Fruit fly (Drosophila melanogaster) Kc167 (cell line): ENCODE results near the gene CG15643.

Source experiments
- Myc ChIP-seq: fragments of >200 bp; optimal IDR thresholded peaks from 2 replicates; lab custom pipeline; 2017; ENCODE audit warnings: missing external identifiers
- Sin3A ChIP-seq: fragments of >200 bp; optimal IDR thresholded peaks from 2 replicates; lab custom pipeline; 2018; ENCODE audit warnings: missing external identifiers
- h ChIP-seq: fragments of >200 bp; optimal IDR thresholded peaks from 3 replicates; lab custom pipeline; 2018; ENCODE audit warnings: missing external identifiers
- insv ChIP-seq: fragments of >200 bp; optimal IDR thresholded peaks from 3 replicates; lab custom pipeline; 2018; ENCODE audit warnings: missing external identifiers
- psq ChIP-seq: fragments of >200 bp; optimal IDR thresholded peaks from 2 replicates; lab custom pipeline; 2017; ENCODE audit warnings: missing external identifiers
- ttk ChIP-seq: sonication (Bioruptor generic); optimal IDR thresholded peaks from 2 replicates; lab custom pipeline; 2017; ENCODE audit warnings: missing external identifiers

Gene CG15643

DNA sequence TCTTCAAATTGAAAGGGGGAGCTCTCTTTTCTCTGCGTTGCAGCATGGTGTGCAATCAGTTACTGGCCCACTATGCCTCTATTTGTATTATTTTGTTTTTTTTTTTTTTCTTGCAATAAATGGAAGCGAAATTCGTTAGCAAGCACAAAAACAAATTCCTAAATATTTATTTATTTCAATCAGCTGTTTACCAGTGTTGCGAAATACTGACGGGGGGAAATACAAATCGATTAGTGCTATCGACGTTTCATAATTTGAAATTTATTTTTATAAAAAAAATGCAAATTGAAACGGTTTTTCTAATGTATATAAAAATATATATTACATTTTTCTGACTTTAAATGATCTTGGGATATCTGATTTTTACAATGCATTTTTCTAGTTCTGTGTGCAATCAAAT, at the start of gene CG15643:
CG15643 (minus strand) TSS at position 211 of the 400 bp plus-strand sequence.
- TF ChIP-seq h (lab: Kevin White, UChicago) (no peak), Myc (no peak), insv (lab: Kevin White, UChicago) (no peak), Sin3A (lab: Kevin White, UChicago) (no peak), psq (no peak), ttk (lab: Kevin White, UChicago) (no peak)

dm6 chrX:15620439-15621227, 48.7 kb upstream of the CG15643 start:
- TF ChIP-seq psq (no peak), h (lab: Kevin White, UChicago) (no peak), Myc (no peak), insv (lab: Kevin White, UChicago) (no peak), ttk (lab: Kevin White, UChicago) (no peak), Sin3A (lab: Kevin White, UChicago) (no peak)

DNA sequence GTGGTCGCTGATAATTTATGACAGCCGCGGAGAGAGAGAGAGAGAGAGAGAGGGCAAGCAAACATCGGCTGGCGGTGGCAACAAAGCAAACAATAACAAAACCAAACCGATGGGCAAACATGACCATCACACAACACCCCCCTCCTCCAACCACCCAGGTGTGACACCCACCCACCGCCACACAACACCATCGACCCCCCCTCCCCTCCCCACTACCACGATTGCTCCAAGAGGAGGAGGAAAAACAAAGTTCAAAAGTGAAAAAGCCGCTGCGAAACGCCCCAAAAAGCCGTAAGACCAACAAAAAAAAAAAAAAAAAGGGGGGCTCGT, 47.6 kb upstream of the CG15643 start:
- TF ChIP-seq ttk (lab: Kevin White, UChicago) = no peak
- no peak for TF ChIP-seq h (lab: Kevin White, UChicago)
- no peak for TF ChIP-seq insv (lab: Kevin White, UChicago)
- TF ChIP-seq psq = no peak

- TF ChIP-seq psq = no peak
- no peak for TF ChIP-seq h (lab: Kevin White, UChicago)
- no peak for TF ChIP-seq Myc
- TF ChIP-seq insv (lab: Kevin White, UChicago) = no peak
- TF ChIP-seq ttk (lab: Kevin White, UChicago) = no peak
- no peak for TF ChIP-seq Sin3A (lab: Kevin White, UChicago)
These were observed 47.1 kb upstream of the CG15643 start for dm6 chrX:15618953-15619630.

dm6 chrX:15617916-15618315, 46.0 kb upstream of the CG15643 start:
- TF ChIP-seq Sin3A (lab: Kevin White, UChicago) = no peak
- no peak for TF ChIP-seq Myc
- no peak for TF ChIP-seq h (lab: Kevin White, UChicago)
- no peak for TF ChIP-seq ttk (lab: Kevin White, UChicago)
- TF ChIP-seq insv (lab: Kevin White, UChicago) = no peak

DNA sequence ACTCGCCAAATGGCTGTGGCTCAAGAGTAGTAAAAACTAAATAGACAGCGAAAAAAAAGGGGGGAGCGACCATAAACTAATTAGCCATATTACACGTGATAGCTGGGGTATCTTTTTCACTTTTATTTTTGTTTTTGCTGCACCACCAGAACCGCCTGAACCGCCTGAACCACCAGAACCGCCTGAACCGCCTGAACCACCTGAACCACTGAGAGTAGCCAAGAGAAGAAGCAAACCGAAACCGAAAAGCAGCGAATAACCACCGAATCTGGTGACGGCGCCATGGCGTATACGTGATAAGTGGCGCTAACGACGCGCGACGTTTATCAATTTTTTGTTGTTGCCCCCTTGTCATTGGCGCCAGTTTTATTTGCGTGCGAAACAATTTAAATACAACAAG, 44.6 kb upstream of the CG15643 start:
- TF ChIP-seq Myc (no peak), insv (lab: Kevin White, UChicago) (no peak)

DNA sequence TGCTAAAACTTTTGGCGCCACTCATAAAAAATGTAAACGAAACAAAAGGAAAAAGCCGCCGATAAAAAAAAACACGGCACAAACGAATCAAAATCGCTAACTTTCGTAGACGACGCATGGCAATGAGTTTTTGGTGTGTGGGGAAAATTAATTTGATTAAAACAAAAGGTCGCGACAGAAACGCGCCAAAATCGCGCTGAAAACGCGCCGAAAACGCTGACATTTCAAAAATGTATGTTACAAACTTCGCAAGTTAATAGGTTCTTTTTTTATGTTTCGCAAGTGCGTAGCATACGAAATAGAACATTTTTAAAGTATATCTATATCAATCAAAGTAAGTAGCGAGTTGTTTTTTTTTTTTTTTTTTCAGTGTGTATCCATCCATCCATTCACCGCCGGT, 44.1 kb upstream of the CG15643 start:
- no peak for TF ChIP-seq insv (lab: Kevin White, UChicago)
- no peak for TF ChIP-seq Myc
- no peak for TF ChIP-seq h (lab: Kevin White, UChicago)
- TF ChIP-seq psq = no peak
- TF ChIP-seq ttk (lab: Kevin White, UChicago) = no peak
- TF ChIP-seq Sin3A (lab: Kevin White, UChicago) = no peak

dm6 chrX:15615426-15615825, 43.5 kb upstream of the CG15643 start:
- TF ChIP-seq psq = no peak
- no peak for TF ChIP-seq Myc
- no peak for TF ChIP-seq Sin3A (lab: Kevin White, UChicago)
- no peak for TF ChIP-seq h (lab: Kevin White, UChicago)
- no peak for TF ChIP-seq insv (lab: Kevin White, UChicago)
- TF ChIP-seq ttk (lab: Kevin White, UChicago) = no peak

DNA sequence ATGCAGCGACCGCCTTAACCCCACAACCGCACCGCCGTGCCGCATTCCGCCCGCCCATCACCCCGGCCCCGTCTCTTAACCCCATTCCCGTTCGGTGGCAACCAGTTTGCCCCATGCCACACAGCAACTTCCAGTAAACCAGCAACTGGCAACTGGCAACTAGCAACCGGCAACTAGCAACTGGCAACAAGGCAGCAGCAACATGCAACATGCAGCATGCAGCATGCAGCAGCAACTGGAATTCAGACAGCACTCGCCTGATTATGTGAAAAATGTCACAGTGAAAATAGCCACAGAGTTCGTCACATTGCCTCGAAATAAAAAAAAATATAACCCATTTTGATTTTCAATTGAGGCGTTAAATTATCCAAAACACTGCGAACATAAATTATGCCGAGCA, 39.8 kb upstream of the CG15643 start:
- no peak for TF ChIP-seq h (lab: Kevin White, UChicago)
- TF ChIP-seq Sin3A (lab: Kevin White, UChicago) = no peak
- TF ChIP-seq psq = no peak
- no peak for TF ChIP-seq ttk (lab: Kevin White, UChicago)
- TF ChIP-seq insv (lab: Kevin White, UChicago) = no peak
- TF ChIP-seq Myc = no peak

DNA sequence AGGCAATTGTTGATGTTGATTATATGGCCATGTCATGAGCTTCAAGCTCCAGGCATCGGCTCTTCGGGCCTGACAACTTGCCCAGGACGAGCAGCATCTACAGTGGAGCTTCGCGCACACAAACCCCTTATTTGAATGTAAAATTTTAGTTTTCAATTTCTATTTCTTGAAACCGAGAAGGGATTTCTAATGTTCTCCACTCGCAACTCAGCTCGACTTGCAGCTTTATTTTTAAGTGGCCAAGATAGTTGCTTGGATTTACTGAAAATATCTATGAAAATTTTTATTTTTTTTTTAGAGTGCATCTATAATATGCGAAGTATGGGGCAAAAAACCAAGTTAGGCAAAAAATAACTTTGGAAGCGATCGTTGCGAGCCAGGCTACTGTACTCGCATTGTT, 39.0 kb upstream of the CG15643 start:
- TF ChIP-seq ttk (lab: Kevin White, UChicago) = no peak
- no peak for TF ChIP-seq Myc
- TF ChIP-seq h (lab: Kevin White, UChicago) = no peak
- TF ChIP-seq Sin3A (lab: Kevin White, UChicago) = no peak
- TF ChIP-seq psq = no peak
- TF ChIP-seq insv (lab: Kevin White, UChicago) = no peak

dm6 chrX:15610173-15610572, 38.2 kb upstream of the CG15643 start:
- TF ChIP-seq insv (lab: Kevin White, UChicago) (no peak), psq (no peak), Sin3A (lab: Kevin White, UChicago) (no peak), h (lab: Kevin White, UChicago) (no peak), Myc (no peak), ttk (lab: Kevin White, UChicago) (no peak)

DNA sequence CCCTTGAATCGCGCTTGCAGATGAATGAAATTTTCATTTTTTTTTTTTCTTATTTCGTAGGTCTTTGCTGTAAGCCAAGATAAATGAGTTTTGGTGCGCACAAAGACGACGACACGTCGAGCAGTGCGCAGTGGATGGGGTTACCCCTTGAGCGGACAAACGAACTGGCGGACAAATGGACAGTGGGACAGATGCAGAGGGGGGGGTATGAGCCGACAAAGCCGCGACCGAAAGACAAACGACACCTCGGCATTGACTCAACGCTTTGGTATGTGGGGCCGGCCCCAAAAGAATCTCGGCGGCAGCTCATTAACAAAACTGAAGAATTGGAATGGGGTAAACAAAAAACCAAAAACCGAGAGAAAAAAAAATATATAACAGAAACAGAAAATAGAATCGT, 37.4 kb upstream of the CG15643 start:
- TF ChIP-seq Myc = no peak
- no peak for TF ChIP-seq insv (lab: Kevin White, UChicago)
- TF ChIP-seq Sin3A (lab: Kevin White, UChicago) = no peak
- TF ChIP-seq h (lab: Kevin White, UChicago) = no peak
- TF ChIP-seq ttk (lab: Kevin White, UChicago) = no peak
- TF ChIP-seq psq = no peak
